Fruit fly (Drosophila melanogaster) whole organism, pupa: ENCODE results near the gene mof.

ENCODE experiments used
- CG10348 ChIP-seq: fragments of 200-800 bp; sonication (Bioruptor generic); IDR thresholded peaks from 2 replicates; pipeline ENCODE4 v1.3.6; 2022; ENCODE audit warnings: missing biosample characterization, missing genetic modification characterization
- CG13204 ChIP-seq: fragments of 200-800 bp; sonication (Bioruptor generic); optimal IDR thresholded peaks from 2 replicates; lab custom pipeline; 2018; ENCODE audit warnings: missing biosample characterization, mild to moderate bottlenecking, missing genetic modification characterization, moderate library complexity
- D1 ChIP-seq: fragments of 200-800 bp; sonication (Bioruptor generic); optimal IDR thresholded peaks from 2 replicates; lab custom pipeline; 2018; ENCODE audit warnings: missing biosample characterization, mild to moderate bottlenecking, missing genetic modification characterization, moderate library complexity
- Ets98B ChIP-seq: fragments of 200-800 bp; sonication (Bioruptor generic); IDR thresholded peaks from 2 replicates; pipeline ENCODE4 v1.3.6; 2022; ENCODE audit warnings: missing biosample characterization, missing genetic modification characterization
- gl ChIP-seq: fragments of 200-800 bp; sonication (Bioruptor generic); optimal IDR thresholded peaks from 2 replicates; lab custom pipeline; 2018; ENCODE audit warnings: missing biosample characterization, mild to moderate bottlenecking, missing genetic modification characterization

DNA sequence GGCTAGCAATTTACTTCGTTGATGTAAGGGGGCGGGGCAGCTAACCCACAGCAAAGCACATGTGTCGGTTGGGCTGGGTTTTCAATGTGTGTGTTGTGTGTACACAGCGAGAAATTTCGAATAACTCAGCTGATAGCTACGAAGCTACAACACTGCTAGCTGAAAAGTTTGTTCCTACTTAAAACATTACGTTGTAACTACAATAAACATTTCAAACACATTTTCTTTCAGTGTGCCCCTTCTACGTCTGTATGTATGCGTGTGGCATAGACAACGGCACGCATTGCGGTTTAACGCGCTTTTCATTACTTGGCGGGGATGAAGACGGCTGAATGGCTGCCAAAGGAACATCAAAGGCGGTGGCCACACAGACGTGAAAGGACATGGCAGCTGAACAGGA is 29.1 kb downstream of the mof start:
- TF ChIP-seq CG10348 (GFP tag; lab: Robert Waterston, UW) (no peak), D1 (tag; lab: Kevin White, UChicago) (no peak), gl (no peak), Ets98B (GFP tag; lab: Robert Waterston, UW) (no peak), CG13204 (GFP tag; lab: Kevin White, UChicago) (no peak)
